Worm (Caenorhabditis elegans) whole organism, L1 larva: ENCODE results near the gene T03E6.8.
A peak's percentile ranks its signal among the peaks of the same experiment; 100 is the strongest.

Experiments used
- C34B4.2 ChIP-seq: sonication (generic microtip); optimal IDR thresholded peaks from 2 replicates; lab custom pipeline; 2017; ENCODE audit warnings: mild to moderate bottlenecking, missing genetic modification characterization, missing compliant biosample characterization
- F16B12.6 ChIP-seq: fragments of 150-350 bp; optimal IDR thresholded peaks from 2 replicates; lab custom pipeline; 2014; ENCODE audit warnings: missing biosample characterization, missing genetic modification characterization
- Y116A8C.19 ChIP-seq: sonication (generic microtip); optimal IDR thresholded peaks from 2 replicates; lab custom pipeline; 2016; ENCODE audit warnings: missing compliant biosample characterization, missing genetic modification characterization, borderline replicate concordance
- aly-2 ChIP-seq: fragments of 150-350 bp; optimal IDR thresholded peaks from 2 replicates; lab custom pipeline; 2014; ENCODE audit warnings: missing biosample characterization, missing genetic modification characterization
- blmp-1 ChIP-seq: fragments of 150-350 bp; optimal IDR thresholded peaks from 2 replicates; lab custom pipeline; 2014; ENCODE audit warnings: missing biosample characterization, missing genetic modification characterization
- ceh-63 ChIP-seq: fragments of 200-800 bp; sonication (Bioruptor generic); optimal IDR thresholded peaks from 2 replicates; lab custom pipeline; 2018; ENCODE audit warnings: mild to moderate bottlenecking, missing genetic modification characterization, missing compliant biosample characterization
- ceh-8 ChIP-seq: fragments of 200-800 bp; sonication (Bioruptor generic); optimal IDR thresholded peaks from 2 replicates; lab custom pipeline; 2018; ENCODE audit warnings: mild to moderate bottlenecking, missing genetic modification characterization, moderate library complexity, missing compliant biosample characterization
- ceh-82 ChIP-seq, 3 experiments: fragments of 150-350 bp in 1 of 3; sonication (generic microtip) in 2 of 3; optimal IDR thresholded peaks; 2 replicates each; lab custom pipeline; 2014 to 2017; ENCODE audit warnings: missing biosample characterization in 3 of 3, missing genetic modification characterization in 3 of 3
- ceh-88 ChIP-seq: fragments of 200-800 bp; sonication (Bioruptor generic); IDR thresholded peaks from 2 replicates; pipeline ENCODE4 v1.3.6; 2022; ENCODE audit warnings: missing genetic modification characterization, missing compliant biosample characterization
- efl-1 ChIP-seq, 4 experiments: fragments of 150-350 bp; optimal IDR thresholded peaks in 3 of 4; peaks in 1 of 4; 1 replicate in 1 of 4; 2 replicates in 3 of 4; lab custom pipeline; 2014; ENCODE audit warnings: missing biosample characterization in 2 of 4, missing genetic modification characterization in 2 of 4, missing genetic modification reagents in 2 of 4
- egl-13 ChIP-seq: sonication (generic microtip); optimal IDR thresholded peaks from 2 replicates; lab custom pipeline; 2016; ENCODE audit warnings: missing genotype, missing genetic modification reagents, missing genetic modification characterization, missing compliant biosample characterization
- egl-27 ChIP-seq, 2 experiments: fragments of 150-350 bp in 1 of 2; sonication (generic microtip); optimal IDR thresholded peaks; 3 replicates each; lab custom pipeline; 2017 to 2018; ENCODE audit warnings: missing biosample characterization in 2 of 2, missing genetic modification characterization in 2 of 2, missing genetic modification reagents in 2 of 2
- elt-3 ChIP-seq, 6 experiments: fragments of 150-350 bp in 1 of 6; sonication (generic microtip); optimal IDR thresholded peaks; 2 replicates each; lab custom pipeline; 2017 to 2018; ENCODE audit warnings: missing biosample characterization in 6 of 6, missing genetic modification characterization in 6 of 6, inconsistent platforms in 1 of 6
- fkh-10 ChIP-seq: sonication (generic microtip); optimal IDR thresholded peaks from 2 replicates; lab custom pipeline; 2017; ENCODE audit warnings: missing biosample characterization, missing genetic modification reagents, missing genetic modification characterization
- hpl-2 ChIP-seq: fragments of 150-350 bp; optimal IDR thresholded peaks from 2 replicates; lab custom pipeline; 2014; ENCODE audit warnings: missing biosample characterization, missing genetic modification reagents, missing genetic modification characterization
- lin-35 ChIP-seq, 2 experiments: fragments of 150-350 bp; optimal IDR thresholded peaks; 2 replicates each; lab custom pipeline; 2014; ENCODE audit warnings: missing biosample characterization in 2 of 2, missing genetic modification characterization in 2 of 2, missing genetic modification reagents in 2 of 2
- lin-39 ChIP-seq: fragments of 150-350 bp; optimal IDR thresholded peaks from 2 replicates; lab custom pipeline; 2014; ENCODE audit warnings: missing biosample characterization, missing genetic modification reagents, missing genetic modification characterization
- lir-3 ChIP-seq: sonication (generic microtip); optimal IDR thresholded peaks from 2 replicates; lab custom pipeline; 2016; ENCODE audit warnings: mild to moderate bottlenecking, missing genetic modification characterization, moderate library complexity, missing compliant biosample characterization; ENCODE audit not compliant: poor library complexity
- lsy-2 ChIP-seq, 2 experiments: fragments of 150-350 bp; optimal IDR thresholded peaks; 2 replicates each; lab custom pipeline; 2014; ENCODE audit warnings: missing biosample characterization in 2 of 2, missing genetic modification characterization in 2 of 2
- mdl-1 ChIP-seq, 2 experiments: fragments of 150-350 bp; optimal IDR thresholded peaks; 2 replicates each; lab custom pipeline; 2014 to 2017; ENCODE audit warnings: missing biosample characterization in 2 of 2, missing genetic modification characterization in 2 of 2, inconsistent platforms in 1 of 2
- nhr-237 ChIP-seq: fragments of 150-350 bp; optimal IDR thresholded peaks from 2 replicates; lab custom pipeline; 2014; ENCODE audit warnings: missing biosample characterization, missing genetic modification characterization
- nhr-71 ChIP-seq: sonication (generic microtip); optimal IDR thresholded peaks from 2 replicates; lab custom pipeline; 2016; ENCODE audit warnings: mild to moderate bottlenecking, missing genetic modification characterization, moderate library complexity, missing compliant biosample characterization
- pag-3 ChIP-seq: sonication (generic microtip); optimal IDR thresholded peaks from 2 replicates; lab custom pipeline; 2017; ENCODE audit warnings: missing genetic modification characterization, mild to moderate bottlenecking, missing compliant biosample characterization, antibody characterized with exemption, borderline replicate concordance; ENCODE audit not compliant: insufficient read depth
- pqm-1 ChIP-seq: sonication (generic microtip); optimal IDR thresholded peaks from 3 replicates; lab custom pipeline; 2017; ENCODE audit warnings: missing biosample characterization, missing genetic modification characterization
- skn-1 ChIP-seq: fragments of 150-350 bp; optimal IDR thresholded peaks from 2 replicates; lab custom pipeline; 2014; ENCODE audit warnings: missing biosample characterization, missing genetic modification characterization
- sox-4 ChIP-seq: sonication (generic microtip); optimal IDR thresholded peaks from 2 replicates; lab custom pipeline; 2016; ENCODE audit warnings: missing genetic modification characterization, missing compliant biosample characterization
- sptf-1 ChIP-seq: fragments of 150-350 bp; optimal IDR thresholded peaks from 2 replicates; lab custom pipeline; 2014; ENCODE audit warnings: missing biosample characterization, missing genetic modification characterization
- unc-130 ChIP-seq: fragments of 150-350 bp; optimal IDR thresholded peaks from 2 replicates; lab custom pipeline; 2017; ENCODE audit warnings: missing biosample characterization, missing genetic modification characterization, inconsistent platforms
- unc-30 ChIP-seq: sonication (generic microtip); optimal IDR thresholded peaks from 2 replicates; lab custom pipeline; 2017; ENCODE audit warnings: missing biosample characterization, missing genetic modification characterization
- vab-15 ChIP-seq: sonication (generic microtip); optimal IDR thresholded peaks from 2 replicates; lab custom pipeline; 2017; ENCODE audit warnings: missing genotype, mild to moderate bottlenecking, missing genetic modification characterization, missing compliant biosample characterization
- xbp-1 ChIP-seq: sonication (generic microtip); optimal IDR thresholded peaks from 2 replicates; lab custom pipeline; 2016; ENCODE audit warnings: missing genetic modification characterization, missing compliant biosample characterization

T03E6.8 gene

ce11 chrV:16581061-16581460 is 21.9 kb downstream of the T03E6.8 start:
- TF ChIP-seq elt-3 (tag; optimal IDR thresholded peaks at IDR 0.05; lab: Kevin White, UChicago) (no peak), efl-1 (optimal IDR thresholded peaks at IDR 0.05; lab: Kevin White, UChicago) (no peak), efl-1 (GFP tag; optimal IDR thresholded peaks at IDR 0.05 in 1 of 2; lab: Kevin White, UChicago) (peak in 1 of 2 experiments; percentile 93)

DNA sequence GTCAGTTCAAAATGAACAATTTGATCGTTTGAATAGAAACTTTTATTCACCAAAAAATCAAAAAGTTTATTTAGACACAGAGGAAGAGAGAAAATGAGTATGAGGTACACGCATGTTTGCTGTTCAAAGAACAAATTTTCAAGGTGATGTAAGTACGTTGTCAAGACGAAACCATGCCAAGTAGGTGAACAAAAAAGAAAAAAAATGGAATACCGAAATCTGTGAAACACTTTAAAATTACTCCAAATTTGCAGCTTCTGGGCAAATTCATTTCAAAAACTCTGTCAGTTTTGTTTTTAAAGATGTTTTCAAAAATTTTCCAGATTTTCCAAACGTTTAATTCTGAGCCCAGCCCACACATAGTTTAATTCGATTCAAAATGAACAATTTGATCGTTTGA is 22.6 kb downstream of the T03E6.8 start, which contains the start of gene nhr-271:
nhr-271 (minus strand) TSS at position 101 of the 400 bp plus-strand sequence.
- TF ChIP-seq nhr-237 (tag; lab: Kevin White, UChicago) = no peak
- TF ChIP-seq ceh-8 (GFP tag; lab: Kevin White, UChicago) = no peak
- TF ChIP-seq egl-13 = no peak
- TF ChIP-seq skn-1 (tag; lab: Kevin White, UChicago) = no peak
- TF ChIP-seq lin-39 (tag; lab: Kevin White, UChicago) = no peak
- no peak for TF ChIP-seq mdl-1 (tag; optimal IDR thresholded peaks at IDR 0.05; lab: Kevin White, UChicago)

ce11 chrV:16575900-16576299 is 27.1 kb downstream of the T03E6.8 start, which contains the start of gene str-151:
TSS of gene str-151 (plus strand) at chrV:16576200.
- TF ChIP-seq efl-1 (optimal IDR thresholded peaks at IDR 0.05; lab: Kevin White, UChicago) (no peak), efl-1 (GFP tag; optimal IDR thresholded peaks at IDR 0.05 in 1 of 2; lab: Kevin White, UChicago) (peak in 1 of 2 experiments; percentile 4), hpl-2 (GFP tag; lab: Kevin White, UChicago) (no peak)

ce11 chrV:16573168-16573567 is 29.8 kb downstream of the T03E6.8 start, which contains the start of gene str-149:
TSS of gene str-149 (plus strand) at chrV:16573468.
- no peak for TF ChIP-seq efl-1 (optimal IDR thresholded peaks at IDR 0.05; lab: Kevin White, UChicago)
- TF ChIP-seq efl-1 (GFP tag; optimal IDR thresholded peaks at IDR 0.05 in 1 of 2; lab: Kevin White, UChicago) = peak in 1 of 2 experiments; percentile 53
- TF ChIP-seq mdl-1 (tag; optimal IDR thresholded peaks at IDR 0.05; lab: Kevin White, UChicago) = no peak

ce11 chrV:16570697-16571096 is 32.3 kb downstream of the T03E6.8 start, which contains the start of gene nhr-233:
TSS of gene nhr-233 (minus strand) at chrV:16570797.
- TF ChIP-seq sptf-1 (no peak), pqm-1 (tag; lab: Kevin White, UChicago) (no peak), unc-30 (tag; lab: Kevin White, UChicago) (no peak), ceh-88 (GFP tag; lab: Robert Waterston, UW) (no peak), ceh-63 (GFP tag; lab: Kevin White, UChicago) (no peak), ceh-82 (tag; optimal IDR thresholded peaks at IDR 0.05; lab: Kevin White, UChicago) (no peak), fkh-10 (GFP tag; lab: Kevin White, UChicago) (no peak)
- TF ChIP-seq, all 84 proteins: peak for 0

DNA sequence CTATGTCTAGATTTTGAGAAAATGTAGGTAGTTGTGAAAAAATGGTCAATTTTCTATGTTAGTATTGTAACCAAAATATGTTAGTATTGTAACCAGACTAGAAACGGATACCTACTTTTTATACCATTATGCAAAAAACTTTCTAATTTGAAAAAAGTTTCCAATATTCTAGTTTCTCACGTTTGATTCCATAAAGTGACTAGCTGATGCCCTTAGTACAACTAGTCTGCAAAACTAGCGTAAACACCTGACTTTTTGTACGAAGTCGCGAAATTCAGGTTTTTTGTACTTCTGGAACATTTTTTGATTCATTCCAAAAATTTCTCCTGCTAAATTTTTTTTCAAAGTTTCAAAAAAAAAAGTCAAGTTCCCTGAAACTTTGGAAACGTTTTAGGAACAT is 34.9 kb downstream of the T03E6.8 start:
- TF ChIP-seq F16B12.6 (tag; lab: Kevin White, UChicago) = no peak
- TF ChIP-seq lin-39 (tag; lab: Kevin White, UChicago) = no peak
- TF ChIP-seq aly-2 (tag; lab: Kevin White, UChicago) = no peak
- TF ChIP-seq nhr-71 (tag; lab: Kevin White, UChicago) = no peak
- no peak for TF ChIP-seq sox-4
- TF ChIP-seq lsy-2 (tag; optimal IDR thresholded peaks at IDR 0.05; lab: Kevin White, UChicago) = no peak
- no peak for TF ChIP-seq C34B4.2 (tag; lab: Kevin White, UChicago)
- no peak for TF ChIP-seq xbp-1

ce11 chrV:16565639-16566038 is 37.4 kb downstream of the T03E6.8 start, which contains the start of gene sru-45:
TSS of gene sru-45 (plus strand) at chrV:16565939.
- TF ChIP-seq hpl-2 (GFP tag; lab: Kevin White, UChicago) = no peak
- no peak for TF ChIP-seq Y116A8C.19 (tag; lab: Kevin White, UChicago)
- TF ChIP-seq nhr-71 (tag; lab: Kevin White, UChicago) = no peak
- TF ChIP-seq vab-15 (tag; lab: Kevin White, UChicago) = no peak
- TF ChIP-seq lin-35 (GFP tag; optimal IDR thresholded peaks at IDR 0.05; lab: Kevin White, UChicago) = no peak
- no peak for TF ChIP-seq unc-130 (tag; lab: Kevin White, UChicago)
- TF ChIP-seq lsy-2 (tag; optimal IDR thresholded peaks at IDR 0.05; lab: Kevin White, UChicago) = no peak
- no peak for TF ChIP-seq egl-27 (tag; optimal IDR thresholded peaks at IDR 0.05; lab: Kevin White, UChicago)
- no peak for TF ChIP-seq sptf-1
- no peak for TF ChIP-seq lir-3 (tag; lab: Kevin White, UChicago)
- no peak for TF ChIP-seq blmp-1
- TF ChIP-seq pag-3 (tag; lab: Kevin White, UChicago) = no peak
- no peak for TF ChIP-seq nhr-237 (tag; lab: Kevin White, UChicago)
